Worm (Caenorhabditis elegans) whole organism, L4 larva: ENCODE measurements around the gene nucl-1.

Experiments
- F37D6.2 ChIP-seq: sonication (generic microtip); optimal IDR thresholded peaks from 2 replicates; lab custom pipeline; 2016; ENCODE audit warnings: mild to moderate bottlenecking, missing genetic modification characterization, missing compliant biosample characterization
- Y105C5A.15 ChIP-seq: fragments of 200-800 bp; sonication (Bioruptor generic); IDR thresholded peaks from 2 replicates; pipeline ENCODE4 v1.3.6; 2022; ENCODE audit warnings: missing genetic modification characterization, missing compliant biosample characterization
- Y5F2A.4 ChIP-seq: fragments of 200-800 bp; sonication (Bioruptor generic); optimal IDR thresholded peaks from 2 replicates; lab custom pipeline; 2018; ENCODE audit warnings: mild to moderate bottlenecking, missing genetic modification characterization, missing compliant biosample characterization
- ZK337.2 ChIP-seq: fragments of 200-800 bp; sonication (Bioruptor generic); IDR thresholded peaks from 2 replicates; pipeline ENCODE4 v1.3.6; 2022; ENCODE audit warnings: missing genetic modification reagents, missing genetic modification characterization, missing compliant biosample characterization
- ZK546.5 ChIP-seq, 2 experiments: sonication (generic microtip); optimal IDR thresholded peaks; 2 replicates each; lab custom pipeline; 2017; ENCODE audit warnings: missing biosample characterization in 2 of 2, missing genetic modification characterization in 2 of 2
- aha-1 ChIP-seq: fragments of 150-350 bp; peaks from one replicate; lab custom pipeline; 2014; ENCODE audit warnings: missing biosample characterization, missing genetic modification characterization
- ama-1 ChIP-seq: fragments of 150-350 bp; optimal IDR thresholded peaks from 2 replicates; lab custom pipeline; 2014; ENCODE audit warnings: inconsistent platforms, mixed read lengths
- arid-1 ChIP-seq: fragments of 200-800 bp; sonication (Bioruptor generic); conservative IDR thresholded peaks from 2 replicates; pipeline ENCODE4 v1.3.6; 2022; ENCODE audit warnings: missing genetic modification reagents, missing genetic modification characterization, missing compliant biosample characterization
- ceh-32 ChIP-seq: sonication (generic microtip); optimal IDR thresholded peaks from 2 replicates; lab custom pipeline; 2016; ENCODE audit warnings: mild to moderate bottlenecking, missing genetic modification characterization, missing compliant biosample characterization; ENCODE audit not compliant: poor library complexity
- ceh-62 ChIP-seq: sonication (generic microtip); optimal IDR thresholded peaks from 2 replicates; lab custom pipeline; 2017; ENCODE audit warnings: missing biosample characterization, missing genetic modification characterization
- ces-1 ChIP-seq: fragments of 150-350 bp; sonication (generic microtip); optimal IDR thresholded peaks from 4 replicates; lab custom pipeline; 2014; ENCODE audit warnings: missing biosample characterization, missing genetic modification reagents, missing genetic modification characterization
- daf-12 ChIP-seq: fragments of 150-350 bp; optimal IDR thresholded peaks from 2 replicates; lab custom pipeline; 2014; ENCODE audit warnings: missing biosample characterization, missing genetic modification reagents, missing genetic modification characterization
- daf-16 ChIP-seq, 3 experiments: sonication (generic microtip); optimal IDR thresholded peaks; 2 replicates each; lab custom pipeline; 2016 to 2017; ENCODE audit warnings: missing genetic modification characterization in 3 of 3, missing genetic modification reagents in 3 of 3, mild to moderate bottlenecking in 2 of 3, missing compliant biosample characterization in 2 of 3, missing biosample characterization in 1 of 3, moderate library complexity in 1 of 3
- dmd-9 ChIP-seq: fragments of 200-800 bp; sonication (Bioruptor generic); IDR thresholded peaks from 2 replicates; pipeline ENCODE4 v1.3.6; 2022; ENCODE audit warnings: missing genetic modification reagents, missing genetic modification characterization, missing compliant biosample characterization
- dpl-1 ChIP-seq: fragments of 150-350 bp; optimal IDR thresholded peaks from 2 replicates; lab custom pipeline; 2014; ENCODE audit warnings: missing biosample characterization, missing genetic modification reagents, missing genetic modification characterization
- duxl-1 ChIP-seq: sonication (generic microtip); optimal IDR thresholded peaks from 2 replicates; lab custom pipeline; 2016; ENCODE audit warnings: mild to moderate bottlenecking, missing genetic modification characterization, moderate library complexity, missing compliant biosample characterization; ENCODE audit not compliant: poor library complexity
- dve-1 ChIP-seq: sonication (generic microtip); optimal IDR thresholded peaks from 2 replicates; lab custom pipeline; 2017; ENCODE audit warnings: antibody characterized with exemption, mild to moderate bottlenecking, missing genetic modification characterization, missing compliant biosample characterization; ENCODE audit not compliant: insufficient read depth
- fkh-10 ChIP-seq: fragments of 150-350 bp; optimal IDR thresholded peaks from 2 replicates; lab custom pipeline; 2014; ENCODE audit warnings: missing biosample characterization, missing genetic modification reagents, missing genetic modification characterization
- hif-1 ChIP-seq, 2 experiments: sonication (generic microtip); optimal IDR thresholded peaks; 2 replicates each; lab custom pipeline; 2016 to 2017; ENCODE audit warnings: missing compliant biosample characterization in 2 of 2, missing genetic modification characterization in 2 of 2, missing genetic modification reagents in 2 of 2, missing genotype in 2 of 2, mild to moderate bottlenecking in 1 of 2
- hlh-11 ChIP-seq: fragments of 200-800 bp; sonication (Bioruptor generic); optimal IDR thresholded peaks from 2 replicates; lab custom pipeline; 2018; ENCODE audit warnings: mild to moderate bottlenecking, missing genetic modification characterization, missing compliant biosample characterization
- jun-1 ChIP-seq: fragments of 150-350 bp; optimal IDR thresholded peaks from 2 replicates; lab custom pipeline; 2014; ENCODE audit warnings: missing biosample characterization, missing genetic modification reagents, missing genetic modification characterization
- lim-7 ChIP-seq: fragments of 200-800 bp; sonication (Bioruptor generic); IDR thresholded peaks from 2 replicates; pipeline ENCODE4 v1.3.6; 2022; ENCODE audit warnings: missing genetic modification characterization, missing compliant biosample characterization
- lin-13 ChIP-seq: fragments of 150-350 bp; optimal IDR thresholded peaks from 2 replicates; lab custom pipeline; 2014; ENCODE audit warnings: missing biosample characterization, missing genetic modification reagents, missing genetic modification characterization
- lin-38 ChIP-seq: fragments of 200-800 bp; sonication (Bioruptor generic); IDR thresholded peaks from 2 replicates; pipeline ENCODE4 v1.3.6; 2022; ENCODE audit warnings: missing genetic modification reagents, missing genetic modification characterization, missing compliant biosample characterization
- lsy-2 ChIP-seq, 2 experiments: fragments of 150-350 bp in 1 of 2; sonication (generic microtip) in 1 of 2; optimal IDR thresholded peaks; 2 replicates each; lab custom pipeline; 2014 to 2017; ENCODE audit warnings: missing biosample characterization in 2 of 2, missing genetic modification characterization in 2 of 2
- madf-9 ChIP-seq: fragments of 200-800 bp; sonication (Bioruptor generic); conservative IDR thresholded peaks from 2 replicates; pipeline ENCODE4 v1.3.6; 2022; ENCODE audit warnings: missing genetic modification reagents, missing genetic modification characterization, missing compliant biosample characterization
- mxl-2 ChIP-seq: fragments of 200-800 bp; sonication (Bioruptor generic); conservative IDR thresholded peaks from 2 replicates; pipeline ENCODE4 v1.3.6; 2022; ENCODE audit warnings: missing genetic modification reagents, missing genetic modification characterization, missing compliant biosample characterization
- nhr-28 ChIP-seq: fragments of 150-350 bp; optimal IDR thresholded peaks from 2 replicates; lab custom pipeline; 2014; ENCODE audit warnings: missing biosample characterization, missing genetic modification characterization
- nhr-48 ChIP-seq: sonication (generic microtip); optimal IDR thresholded peaks from 2 replicates; lab custom pipeline; 2016; ENCODE audit warnings: mild to moderate bottlenecking, missing genetic modification characterization, missing compliant biosample characterization
- nhr-76 ChIP-seq: fragments of 150-350 bp; optimal IDR thresholded peaks from 2 replicates; lab custom pipeline; 2014; ENCODE audit warnings: missing biosample characterization, missing genetic modification characterization
- nhr-77 ChIP-seq: fragments of 150-350 bp; optimal IDR thresholded peaks from 2 replicates; lab custom pipeline; 2014; ENCODE audit warnings: missing biosample characterization, missing genetic modification characterization
- pha-4 ChIP-seq, 2 experiments: fragments of 150-350 bp in 1 of 2; fragments of 200-800 bp in 1 of 2; sonication (Bioruptor generic) in 1 of 2; IDR thresholded peaks in 1 of 2; optimal IDR thresholded peaks in 1 of 2; 2 replicates each; pipeline versions ENCODE4 v1.3.6 to Lab custom; 2014 to 2022; ENCODE audit warnings: missing genetic modification characterization in 2 of 2, missing genetic modification reagents in 2 of 2, missing biosample characterization in 1 of 2, missing compliant biosample characterization in 1 of 2
- php-3 ChIP-seq: fragments of 200-800 bp; sonication (Bioruptor generic); IDR thresholded peaks from 2 replicates; pipeline ENCODE4 v1.3.6; 2022; ENCODE audit warnings: missing genetic modification reagents, missing genetic modification characterization, missing compliant biosample characterization
- pqm-1 ChIP-seq: sonication (generic microtip); optimal IDR thresholded peaks from 2 replicates; lab custom pipeline; 2017; ENCODE audit warnings: missing biosample characterization, missing genetic modification characterization
- set-16 ChIP-seq: fragments of 200-800 bp; sonication (Bioruptor generic); IDR thresholded peaks from 2 replicates; pipeline ENCODE4 v1.3.6; 2022; ENCODE audit warnings: missing genetic modification reagents, missing genetic modification characterization, missing compliant biosample characterization
- snpc-4 ChIP-seq: fragments of 150-350 bp; optimal IDR thresholded peaks from 2 replicates; lab custom pipeline; 2014; ENCODE audit warnings: missing biosample characterization, missing genetic modification characterization
- spr-1 ChIP-seq: sonication (generic microtip); optimal IDR thresholded peaks from 2 replicates; lab custom pipeline; 2016; ENCODE audit warnings: mild to moderate bottlenecking, missing genetic modification characterization, missing compliant biosample characterization
- tag-97 ChIP-seq: fragments of 200-800 bp; sonication (Bioruptor generic); IDR thresholded peaks from 2 replicates; pipeline ENCODE4 v1.3.6; 2022; ENCODE audit warnings: missing genetic modification characterization, missing compliant biosample characterization
- unc-62 ChIP-seq, 3 experiments: fragments of 150-350 bp in 1 of 3; sonication (generic microtip); optimal IDR thresholded peaks in 2 of 3; peaks in 1 of 3; 1 replicate in 1 of 3; 2 replicates in 2 of 3; lab custom pipeline; 2014 to 2017; ENCODE audit warnings: missing biosample characterization in 3 of 3, missing genetic modification characterization in 3 of 3, missing genetic modification reagents in 3 of 3, missing genotype in 1 of 3
- zag-1 ChIP-seq: fragments of 150-350 bp; optimal IDR thresholded peaks from 2 replicates; lab custom pipeline; 2014; ENCODE audit warnings: missing biosample characterization, missing genetic modification characterization
- zfp-2 ChIP-seq: sonication (generic microtip); optimal IDR thresholded peaks from 2 replicates; lab custom pipeline; 2016; ENCODE audit warnings: mild to moderate bottlenecking, missing genetic modification characterization, missing compliant biosample characterization
- ztf-11 ChIP-seq: fragments of 150-350 bp; optimal IDR thresholded peaks from 2 replicates; lab custom pipeline; 2014; ENCODE audit warnings: missing biosample characterization, missing genetic modification characterization

Gene nucl-1

ce11 chrIV:8260848-8261638 lies 28.3 kb downstream of the nucl-1 start, which contains the start of gene vit-6 (continued):
- TF ChIP-seq dpl-1 (GFP tag; lab: Kevin White, UChicago) = no peak
- no peak for TF ChIP-seq spr-1
- TF ChIP-seq ZK337.2 (GFP tag; lab: Robert Waterston, UW) = no peak
- TF ChIP-seq ZK546.5 (tag; optimal IDR thresholded peaks at IDR 0.05; lab: Kevin White, UChicago) = no peak
- TF ChIP-seq daf-12 = no peak
- TF ChIP-seq lin-13 (GFP tag; lab: Kevin White, UChicago) = no peak
- TF ChIP-seq Y105C5A.15 (GFP tag; lab: Robert Waterston, UW) = no peak
- 0 out of 2 replicates have a peak, but pooled peaks have one; percentile 17 for TF ChIP-seq mxl-2 (GFP tag; lab: Robert Waterston, UW)
- no peak for TF ChIP-seq ces-1
- no peak for TF ChIP-seq php-3 (GFP tag; lab: Robert Waterston, UW)
- peak; percentile 36 for TF ChIP-seq ama-1 (lab: Kevin White, UChicago)
- TF ChIP-seq lim-7 = no peak
- no peak for TF ChIP-seq pqm-1 (tag; lab: Kevin White, UChicago)
- TF ChIP-seq jun-1 (tag; lab: Kevin White, UChicago) = no peak
- TF ChIP-seq zfp-2 (tag; lab: Kevin White, UChicago) = no peak
- TF ChIP-seq nhr-28 (tag; lab: Kevin White, UChicago) = no peak
- no peak for TF ChIP-seq ztf-11
- TF ChIP-seq ceh-62 (tag; lab: Kevin White, UChicago) = no peak
- TF ChIP-seq madf-9 (GFP tag; lab: Robert Waterston, UW) = no peak
- peak; percentile 15 for TF ChIP-seq dve-1 (tag; lab: Kevin White, UChicago)
- TF ChIP-seq nhr-77 (tag; lab: Kevin White, UChicago) = no peak
- peak; percentile 69 for TF ChIP-seq set-16 (GFP tag; lab: Robert Waterston, UW)
- TF ChIP-seq zag-1 = no peak
- TF ChIP-seq hif-1 (tag; optimal IDR thresholded peaks at IDR 0.05; lab: Kevin White, UChicago) = no peak
- TF ChIP-seq, all 104 proteins: peak for 19

DNA sequence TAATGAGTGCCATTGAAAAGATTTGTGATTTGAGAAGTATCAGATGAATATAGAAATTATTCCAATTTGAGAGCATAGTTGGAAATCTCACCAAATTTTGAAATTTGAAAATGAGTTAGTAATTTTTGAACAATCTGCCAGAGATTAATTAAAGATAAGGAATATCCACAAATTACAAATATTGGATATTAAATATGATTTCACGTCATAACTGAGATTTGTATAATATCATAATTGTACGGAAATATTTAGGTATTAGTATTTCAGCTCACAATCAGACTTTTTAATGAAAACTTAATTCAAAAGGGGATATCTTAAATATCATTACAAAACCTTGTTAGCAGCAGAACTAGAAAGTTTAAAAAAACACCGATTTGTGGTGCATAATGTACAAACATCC lies 29.4 kb downstream of the nucl-1 start, which contains the start of gene K07H8.7:
Gene K07H8.7, minus strand, starts transcription at position 101 of the 400 bp plus-strand sequence.
- TF ChIP-seq pha-4 (GFP tag; IDR thresholded peaks at IDR 0.05; lab: Robert Waterston, UW) (no peak), pha-4 (tag; optimal IDR thresholded peaks at IDR 0.05; lab: Kevin White, UChicago) (no peak), F37D6.2 (tag; lab: Kevin White, UChicago) (no peak), snpc-4 (no peak)

DNA sequence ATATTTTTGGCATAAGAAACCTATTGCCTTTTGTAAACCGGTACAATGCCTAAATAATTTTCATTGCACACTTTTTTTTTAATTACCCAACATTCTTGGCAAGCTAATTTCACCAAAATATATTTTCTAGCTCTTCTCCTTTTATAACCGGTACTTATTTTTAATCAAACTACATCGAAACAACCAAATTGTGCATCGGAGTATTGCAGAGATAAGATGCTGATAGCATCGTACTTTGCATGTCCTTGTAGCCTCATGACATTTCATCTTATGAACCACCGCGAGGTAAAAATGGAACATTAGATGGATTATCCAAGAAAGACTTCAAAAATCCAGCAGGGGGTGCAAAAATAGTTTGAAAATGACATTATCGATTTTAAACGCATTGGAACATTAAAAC lies 34.1 kb downstream of the nucl-1 start:
- TF ChIP-seq php-3 (GFP tag; lab: Robert Waterston, UW) = no peak
- no peak for TF ChIP-seq madf-9 (GFP tag; lab: Robert Waterston, UW)
- peak; percentile 32 for TF ChIP-seq pqm-1 (tag; lab: Kevin White, UChicago)
- TF ChIP-seq nhr-76 = no peak
- TF ChIP-seq dve-1 (tag; lab: Kevin White, UChicago) = peak; percentile 34
- peak; percentile 64 for TF ChIP-seq nhr-28 (tag; lab: Kevin White, UChicago)

DNA sequence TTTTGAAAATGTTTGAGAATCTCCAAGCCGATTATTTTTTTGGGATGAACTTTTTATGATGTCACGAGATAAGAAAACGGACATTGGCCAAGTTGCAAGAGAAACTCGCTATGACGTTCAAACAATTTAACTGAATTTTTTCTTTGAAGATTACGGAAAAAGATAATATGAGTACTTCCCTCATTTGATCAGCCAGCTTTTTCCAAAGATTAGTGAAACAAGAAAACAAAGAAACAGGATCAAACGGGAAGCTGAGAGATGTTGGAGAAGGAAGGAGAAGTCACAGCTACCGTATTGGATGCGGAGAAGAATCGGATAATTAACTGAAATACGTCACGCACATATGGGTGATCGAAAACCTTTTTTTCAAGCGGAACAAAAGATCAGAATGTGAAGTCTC lies 35.1 kb downstream of the nucl-1 start:
- TF ChIP-seq dmd-9 (GFP tag; lab: Robert Waterston, UW) (no peak), nhr-48 (tag; lab: Kevin White, UChicago) (peak; percentile 66), pqm-1 (tag; lab: Kevin White, UChicago) (no peak), lin-38 (GFP tag; lab: Robert Waterston, UW) (no peak), zag-1 (no peak), fkh-10 (GFP tag; lab: Kevin White, UChicago) (no peak), unc-62 (GFP tag; optimal IDR thresholded peaks at IDR 0.05 in 1 of 2; lab: Kevin White, UChicago) (no peak), unc-62 (tag; optimal IDR thresholded peaks at IDR 0.05; lab: Kevin White, UChicago) (no peak), aha-1 (peak; percentile 90), dve-1 (tag; lab: Kevin White, UChicago) (no peak), duxl-1 (tag; lab: Kevin White, UChicago) (no peak), dpl-1 (GFP tag; lab: Kevin White, UChicago) (no peak), arid-1 (GFP tag; lab: Robert Waterston, UW) (no peak), lsy-2 (tag; optimal IDR thresholded peaks at IDR 0.05; lab: Kevin White, UChicago) (no peak), hlh-11 (tag; lab: Kevin White, UChicago) (peak; percentile 59), Y5F2A.4 (GFP tag; lab: Kevin White, UChicago) (no peak), tag-97 (GFP tag; lab: Robert Waterston, UW) (no peak), nhr-28 (tag; lab: Kevin White, UChicago) (peak; percentile 24), ceh-32 (tag; lab: Kevin White, UChicago) (no peak), zfp-2 (tag; lab: Kevin White, UChicago) (no peak), ces-1 (no peak), daf-16 (GFP tag; optimal IDR thresholded peaks at IDR 0.05; lab: Kevin White, UChicago) (no peak), daf-16 (tag; optimal IDR thresholded peaks at IDR 0.05; lab: Kevin White, UChicago) (no peak)
- TF ChIP-seq, all 104 proteins: peak for 4
